Worm (Caenorhabditis elegans) whole organism, L1 larva: Measurements from ENCODE around the gene mma-1.

Experiments used
- C04F5.9 ChIP-seq: sonication (generic microtip); optimal IDR thresholded peaks from 2 replicates; lab custom pipeline; 2016; ENCODE audit warnings: missing genetic modification characterization, missing compliant biosample characterization
- C16A3.4 ChIP-seq: fragments of 150-350 bp; optimal IDR thresholded peaks from 2 replicates; lab custom pipeline; 2014; ENCODE audit warnings: missing biosample characterization, missing genetic modification characterization
- blmp-1 ChIP-seq: fragments of 150-350 bp; optimal IDR thresholded peaks from 2 replicates; lab custom pipeline; 2014; ENCODE audit warnings: missing biosample characterization, missing genetic modification characterization
- ces-1 ChIP-seq: fragments of 150-350 bp; optimal IDR thresholded peaks from 2 replicates; lab custom pipeline; 2014; ENCODE audit warnings: missing biosample characterization, missing genetic modification reagents, missing genetic modification characterization
- dpl-1 ChIP-seq, 3 experiments: fragments of 150-350 bp in 2 of 3; sonication (generic microtip) in 1 of 3; optimal IDR thresholded peaks; 2 replicates each; lab custom pipeline; 2014 to 2017; ENCODE audit warnings: missing biosample characterization in 3 of 3, missing genetic modification characterization in 3 of 3, missing genetic modification reagents in 3 of 3
- efl-1 ChIP-seq, 4 experiments: fragments of 150-350 bp; optimal IDR thresholded peaks in 3 of 4; peaks in 1 of 4; 1 replicate in 1 of 4; 2 replicates in 3 of 4; lab custom pipeline; 2014; ENCODE audit warnings: missing biosample characterization in 2 of 4, missing genetic modification characterization in 2 of 4, missing genetic modification reagents in 2 of 4
- egl-13 ChIP-seq: sonication (generic microtip); optimal IDR thresholded peaks from 2 replicates; lab custom pipeline; 2016; ENCODE audit warnings: missing genotype, missing genetic modification reagents, missing genetic modification characterization, missing compliant biosample characterization
- egl-27 ChIP-seq, 2 experiments: fragments of 150-350 bp in 1 of 2; sonication (generic microtip); optimal IDR thresholded peaks; 3 replicates each; lab custom pipeline; 2017 to 2018; ENCODE audit warnings: missing biosample characterization in 2 of 2, missing genetic modification characterization in 2 of 2, missing genetic modification reagents in 2 of 2
- elt-2 ChIP-seq: sonication (generic microtip); optimal IDR thresholded peaks from 2 replicates; lab custom pipeline; 2016; ENCODE audit warnings: missing genetic modification characterization, mild to moderate bottlenecking, inconsistent platforms, missing compliant biosample characterization, missing genetic modification reagents
- elt-3 ChIP-seq, 6 experiments: fragments of 150-350 bp in 1 of 6; sonication (generic microtip); optimal IDR thresholded peaks; 2 replicates each; lab custom pipeline; 2017 to 2018; ENCODE audit warnings: missing biosample characterization in 6 of 6, missing genetic modification characterization in 6 of 6, inconsistent platforms in 1 of 6
- fkh-8 ChIP-seq: sonication (generic microtip); optimal IDR thresholded peaks from 2 replicates; lab custom pipeline; 2016; ENCODE audit warnings: mild to moderate bottlenecking, missing genetic modification characterization, missing compliant biosample characterization
- grh-1 ChIP-seq: fragments of 200-800 bp; sonication (Bioruptor generic); IDR thresholded peaks from 2 replicates; pipeline ENCODE4 v1.3.6; 2022; ENCODE audit warnings: missing genetic modification reagents, missing genetic modification characterization, missing compliant biosample characterization
- hlh-17 ChIP-seq: fragments of 200-800 bp; sonication (Bioruptor generic); optimal IDR thresholded peaks from 2 replicates; lab custom pipeline; 2018; ENCODE audit warnings: missing genetic modification characterization, mild to moderate bottlenecking, missing compliant biosample characterization, moderate library complexity, borderline replicate concordance
- hpl-2 ChIP-seq: fragments of 150-350 bp; optimal IDR thresholded peaks from 2 replicates; lab custom pipeline; 2014; ENCODE audit warnings: missing biosample characterization, missing genetic modification reagents, missing genetic modification characterization
- irx-1 ChIP-seq: sonication (generic microtip); optimal IDR thresholded peaks from 2 replicates; lab custom pipeline; 2016; ENCODE audit warnings: missing genetic modification characterization, missing compliant biosample characterization
- isw-1 ChIP-seq: fragments of 200-800 bp; sonication (Bioruptor generic); IDR thresholded peaks from 2 replicates; pipeline ENCODE4 v1.3.6; 2022; ENCODE audit warnings: missing genetic modification characterization, missing compliant biosample characterization
- jun-1 ChIP-seq: fragments of 150-350 bp; optimal IDR thresholded peaks from 2 replicates; lab custom pipeline; 2014; ENCODE audit warnings: missing biosample characterization, missing genetic modification reagents, missing genetic modification characterization
- lin-13 ChIP-seq: fragments of 150-350 bp; optimal IDR thresholded peaks from 2 replicates; lab custom pipeline; 2014; ENCODE audit warnings: missing biosample characterization, missing genetic modification reagents, missing genetic modification characterization
- lin-14 ChIP-seq: fragments of 200-800 bp; sonication (Bioruptor generic); optimal IDR thresholded peaks from 2 replicates; lab custom pipeline; 2018; ENCODE audit warnings: mild to moderate bottlenecking, missing genetic modification characterization, moderate library complexity, missing compliant biosample characterization
- lin-35 ChIP-seq, 2 experiments: fragments of 150-350 bp; optimal IDR thresholded peaks; 2 replicates each; lab custom pipeline; 2014; ENCODE audit warnings: missing biosample characterization in 2 of 2, missing genetic modification characterization in 2 of 2, missing genetic modification reagents in 2 of 2
- lir-3 ChIP-seq: sonication (generic microtip); optimal IDR thresholded peaks from 2 replicates; lab custom pipeline; 2016; ENCODE audit warnings: mild to moderate bottlenecking, missing genetic modification characterization, moderate library complexity, missing compliant biosample characterization; ENCODE audit not compliant: poor library complexity
- lsy-2 ChIP-seq, 2 experiments: fragments of 150-350 bp; optimal IDR thresholded peaks; 2 replicates each; lab custom pipeline; 2014; ENCODE audit warnings: missing biosample characterization in 2 of 2, missing genetic modification characterization in 2 of 2
- mab-9 ChIP-seq: fragments of 200-800 bp; sonication (Bioruptor generic); IDR thresholded peaks from 2 replicates; pipeline ENCODE4 v1.3.6; 2022; ENCODE audit warnings: missing genetic modification reagents, missing genetic modification characterization, missing compliant biosample characterization
- mdl-1 ChIP-seq, 2 experiments: fragments of 150-350 bp; optimal IDR thresholded peaks; 2 replicates each; lab custom pipeline; 2014 to 2017; ENCODE audit warnings: missing biosample characterization in 2 of 2, missing genetic modification characterization in 2 of 2, inconsistent platforms in 1 of 2
- mef-2 ChIP-seq: fragments of 150-350 bp; optimal IDR thresholded peaks from 2 replicates; lab custom pipeline; 2014; ENCODE audit warnings: missing biosample characterization, missing genetic modification characterization
- mep-1 ChIP-seq: fragments of 150-350 bp; optimal IDR thresholded peaks from 2 replicates; lab custom pipeline; 2014; ENCODE audit warnings: missing biosample characterization, missing genetic modification characterization
- nhr-19 ChIP-seq: fragments of 200-800 bp; sonication (Bioruptor generic); conservative IDR thresholded peaks from 2 replicates; pipeline ENCODE4 v1.3.6; 2022; ENCODE audit warnings: missing genetic modification characterization, missing compliant biosample characterization
- nhr-20 ChIP-seq: sonication (generic microtip); optimal IDR thresholded peaks from 2 replicates; lab custom pipeline; 2016; ENCODE audit warnings: mild to moderate bottlenecking, missing genetic modification characterization, missing compliant biosample characterization
- nhr-28 ChIP-seq: fragments of 150-350 bp; optimal IDR thresholded peaks from 2 replicates; lab custom pipeline; 2014; ENCODE audit warnings: missing biosample characterization, missing genetic modification characterization
- nhr-47 ChIP-seq: sonication (generic microtip); optimal IDR thresholded peaks from 2 replicates; lab custom pipeline; 2016; ENCODE audit warnings: mild to moderate bottlenecking, missing genetic modification characterization, moderate library complexity, missing compliant biosample characterization
- nhr-71 ChIP-seq: sonication (generic microtip); optimal IDR thresholded peaks from 2 replicates; lab custom pipeline; 2016; ENCODE audit warnings: mild to moderate bottlenecking, missing genetic modification characterization, moderate library complexity, missing compliant biosample characterization
- nhr-85 ChIP-seq: sonication (generic microtip); peaks from one replicate; lab custom pipeline; 2016; ENCODE audit warnings: missing genetic modification characterization, inconsistent platforms, missing compliant biosample characterization
- nhr-90 ChIP-seq: sonication (generic microtip); optimal IDR thresholded peaks from 2 replicates; lab custom pipeline; 2016; ENCODE audit warnings: mild to moderate bottlenecking, missing genetic modification characterization, missing compliant biosample characterization; ENCODE audit not compliant: poor library complexity
- pax-3 ChIP-seq: fragments of 200-800 bp; sonication (Bioruptor generic); optimal IDR thresholded peaks from 2 replicates; lab custom pipeline; 2018; ENCODE audit warnings: mild to moderate bottlenecking, missing genetic modification characterization, moderate library complexity, missing compliant biosample characterization
- rnt-1 ChIP-seq: sonication (generic microtip); optimal IDR thresholded peaks from 2 replicates; lab custom pipeline; 2016; ENCODE audit warnings: mild to moderate bottlenecking, missing genetic modification characterization, moderate library complexity, missing compliant biosample characterization
- skn-1 ChIP-seq: fragments of 150-350 bp; optimal IDR thresholded peaks from 2 replicates; lab custom pipeline; 2014; ENCODE audit warnings: missing biosample characterization, missing genetic modification characterization
- snu-23 ChIP-seq: sonication (generic microtip); optimal IDR thresholded peaks from 2 replicates; lab custom pipeline; 2016; ENCODE audit warnings: missing genetic modification characterization, missing compliant biosample characterization
- sox-4 ChIP-seq: sonication (generic microtip); optimal IDR thresholded peaks from 2 replicates; lab custom pipeline; 2016; ENCODE audit warnings: missing genetic modification characterization, missing compliant biosample characterization
- swsn-7 ChIP-seq: sonication (generic microtip); optimal IDR thresholded peaks from 2 replicates; lab custom pipeline; 2016; ENCODE audit warnings: missing genetic modification characterization, missing compliant biosample characterization
- tbx-2 ChIP-seq: sonication (generic microtip); optimal IDR thresholded peaks from 2 replicates; lab custom pipeline; 2016; ENCODE audit warnings: missing genetic modification characterization, missing compliant biosample characterization
- unc-130 ChIP-seq: fragments of 150-350 bp; optimal IDR thresholded peaks from 2 replicates; lab custom pipeline; 2017; ENCODE audit warnings: missing biosample characterization, missing genetic modification characterization, inconsistent platforms
- unc-98 ChIP-seq: fragments of 200-800 bp; sonication (Bioruptor generic); IDR thresholded peaks from 2 replicates; pipeline ENCODE4 v1.3.6; 2022; ENCODE audit warnings: missing genetic modification characterization, missing compliant biosample characterization
- xbp-1 ChIP-seq: sonication (generic microtip); optimal IDR thresholded peaks from 2 replicates; lab custom pipeline; 2016; ENCODE audit warnings: missing genetic modification characterization, missing compliant biosample characterization
- zag-1 ChIP-seq: fragments of 150-350 bp; optimal IDR thresholded peaks from 2 replicates; lab custom pipeline; 2014; ENCODE audit warnings: missing biosample characterization, missing genetic modification characterization
- zip-4 ChIP-seq: fragments of 200-800 bp; sonication (Bioruptor generic); optimal IDR thresholded peaks from 2 replicates; lab custom pipeline; 2018; ENCODE audit warnings: mild to moderate bottlenecking, missing genetic modification characterization, moderate library complexity, missing compliant biosample characterization

The mma-1 gene

DNA sequence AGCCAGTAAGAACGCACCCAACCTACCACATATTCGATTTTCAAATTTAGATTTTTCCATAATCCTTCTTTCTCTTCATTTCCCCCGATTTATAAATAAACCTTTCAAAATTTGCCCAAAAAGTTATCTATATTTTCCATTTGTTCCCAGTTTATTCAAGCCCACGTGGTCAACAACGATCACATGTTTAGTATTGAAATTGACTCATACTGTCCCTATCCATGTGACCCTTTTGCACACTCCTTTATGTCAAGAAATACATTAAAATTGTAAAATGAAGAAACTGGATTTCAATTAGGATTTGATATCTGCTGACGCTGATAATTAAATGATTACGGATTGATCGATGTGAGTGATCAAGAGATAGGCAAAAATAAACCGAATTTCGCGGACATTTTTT is 39.1 kb upstream of the mma-1 start:
- TF ChIP-seq lir-3 (tag; lab: Kevin White, UChicago) (peak; percentile 70), irx-1 (tag; lab: Kevin White, UChicago) (peak; percentile 57), pax-3 (tag; lab: Kevin White, UChicago) (peak; percentile 52), sox-4 (no peak), nhr-28 (tag; lab: Kevin White, UChicago) (no peak), elt-2 (tag; lab: Kevin White, UChicago) (peak; percentile 66), nhr-47 (peak; percentile 60), isw-1 (GFP tag; lab: Robert Waterston, UW) (no peak), nhr-85 (tag; lab: Kevin White, UChicago) (peak; percentile 98), hlh-17 (GFP tag; lab: Kevin White, UChicago) (no peak), zag-1 (tag; lab: Kevin White, UChicago) (no peak), nhr-19 (peak; percentile 79), lin-13 (GFP tag; lab: Kevin White, UChicago) (peak; percentile 58), tbx-2 (tag; lab: Kevin White, UChicago) (peak; percentile 65), elt-3 (tag; optimal IDR thresholded peaks at IDR 0.05; lab: Kevin White, UChicago) (peak in 2 of 6 experiments; percentile 93 to 99), nhr-71 (tag; lab: Kevin White, UChicago) (peak; percentile 91), nhr-90 (tag; lab: Kevin White, UChicago) (peak; percentile 91), unc-98 (GFP tag; lab: Robert Waterston, UW) (no peak), snu-23 (GFP tag; lab: Kevin White, UChicago) (no peak), skn-1 (tag; lab: Kevin White, UChicago) (peak; percentile 58), egl-13 (tag; lab: Kevin White, UChicago) (no peak), lin-14 (GFP tag; lab: Kevin White, UChicago) (peak; percentile 90), C16A3.4 (tag; lab: Kevin White, UChicago) (peak; percentile 59), jun-1 (tag; lab: Kevin White, UChicago) (peak; percentile 13), lin-35 (GFP tag; optimal IDR thresholded peaks at IDR 0.05; lab: Kevin White, UChicago) (peak; percentile 7 to 84), dpl-1 (GFP tag; optimal IDR thresholded peaks at IDR 0.05; lab: Kevin White, UChicago) (peak; percentile 31 to 51 (median 49)), blmp-1 (tag; lab: Kevin White, UChicago) (peak; percentile 70), zip-4 (GFP tag; lab: Kevin White, UChicago) (no peak), fkh-8 (tag; lab: Kevin White, UChicago) (no peak), unc-130 (tag; lab: Kevin White, UChicago) (peak; percentile 88), efl-1 (optimal IDR thresholded peaks at IDR 0.05; lab: Kevin White, UChicago) (peak in 1 of 2 experiments; percentile 35), efl-1 (GFP tag; optimal IDR thresholded peaks at IDR 0.05 in 1 of 2; lab: Kevin White, UChicago) (peak; percentile 20 to 92), rnt-1 (tag; lab: Kevin White, UChicago) (no peak), mab-9 (no peak), C04F5.9 (no peak), mep-1 (peak; percentile 81), mdl-1 (tag; optimal IDR thresholded peaks at IDR 0.05; lab: Kevin White, UChicago) (peak in 1 of 2 experiments; percentile 91), hpl-2 (no peak), lsy-2 (tag; optimal IDR thresholded peaks at IDR 0.05; lab: Kevin White, UChicago) (peak; percentile 66 to 69), xbp-1 (peak; percentile 26), egl-27 (tag; optimal IDR thresholded peaks at IDR 0.05; lab: Kevin White, UChicago) (no peak), mef-2 (tag; lab: Kevin White, UChicago) (no peak), nhr-20 (tag; lab: Kevin White, UChicago) (peak; percentile 96), swsn-7 (tag; lab: Kevin White, UChicago) (peak; percentile 20), grh-1 (peak; percentile 87), ces-1 (GFP tag; lab: Kevin White, UChicago) (no peak)
